Fruit fly (Drosophila melanogaster) whole organism, embryonic: ENCODE results near the gene sau.

ENCODE experiments used
- Asciz ChIP-seq: fragments of 200-800 bp; sonication (Bioruptor generic); optimal IDR thresholded peaks from 2 replicates; lab custom pipeline; 2017; ENCODE audit warnings: missing biosample characterization, mild to moderate bottlenecking, missing genetic modification characterization, missing genetic modification reagents
- CG10209 ChIP-seq: fragments of 200-800 bp; sonication (Bioruptor generic); optimal IDR thresholded peaks from 3 replicates; lab custom pipeline; 2017; ENCODE audit warnings: missing biosample characterization, mild to moderate bottlenecking, missing genetic modification characterization, missing genetic modification reagents
- CG1024 ChIP-seq: fragments of 200-800 bp; sonication (Bioruptor generic); IDR thresholded peaks from 2 replicates; pipeline ENCODE4 v1.3.6; 2022; ENCODE audit warnings: missing biosample characterization, missing genetic modification characterization
- CG10431 ChIP-seq: fragments of 200-800 bp; sonication (Bioruptor generic); optimal IDR thresholded peaks from 3 replicates; lab custom pipeline; 2018; ENCODE audit warnings: missing biosample characterization, mild to moderate bottlenecking, missing genetic modification characterization
- CG10565 ChIP-seq: fragments of 200-800 bp; sonication (Bioruptor generic); optimal IDR thresholded peaks from 3 replicates; lab custom pipeline; 2016; ENCODE audit warnings: missing biosample characterization, mild to moderate bottlenecking, missing genetic modification characterization
- CG11695 ChIP-seq: fragments of 200-800 bp; sonication (Bioruptor generic); IDR thresholded peaks from 3 replicates; pipeline ENCODE4 v1.3.6; 2022; ENCODE audit warnings: missing biosample characterization, missing genetic modification characterization
- CG11696 ChIP-seq: fragments of 200-800 bp; sonication (Bioruptor generic); IDR thresholded peaks from 2 replicates; pipeline ENCODE4 v1.3.6; 2022; ENCODE audit warnings: missing biosample characterization, missing genetic modification characterization
- CG12071 ChIP-seq: fragments of 200-800 bp; sonication (Bioruptor generic); optimal IDR thresholded peaks from 3 replicates; lab custom pipeline; 2018; ENCODE audit warnings: missing biosample characterization, mild to moderate bottlenecking, missing genetic modification characterization
- CG14441 ChIP-seq: fragments of 200-800 bp; sonication (Bioruptor generic); IDR thresholded peaks from 2 replicates; pipeline ENCODE4 v1.3.6; 2022; ENCODE audit warnings: missing biosample characterization, missing genetic modification characterization
- CG14710 ChIP-seq: fragments of 200-800 bp; sonication (Bioruptor generic); optimal IDR thresholded peaks from 3 replicates; lab custom pipeline; 2019; ENCODE audit warnings: missing biosample characterization, mild to moderate bottlenecking, missing genetic modification characterization, moderate library complexity
- CG18599 ChIP-seq: fragments of 200-800 bp; sonication (Bioruptor generic); optimal IDR thresholded peaks from 3 replicates; lab custom pipeline; 2017; ENCODE audit warnings: missing biosample characterization, missing genetic modification characterization, mild to moderate bottlenecking, moderate library complexity, missing genetic modification reagents
- CG3838 ChIP-seq: fragments of 200-800 bp; sonication (Bioruptor generic); optimal IDR thresholded peaks from 3 replicates; lab custom pipeline; 2016; ENCODE audit warnings: missing biosample characterization, missing genetic modification characterization
- CG3847 ChIP-seq: fragments of 200-800 bp; sonication (Bioruptor generic); IDR thresholded peaks from 2 replicates; pipeline ENCODE4 v1.3.6; 2022; ENCODE audit warnings: missing biosample characterization, missing genetic modification characterization
- CG3995 ChIP-seq: fragments of 200-800 bp; sonication (Bioruptor generic); optimal IDR thresholded peaks from 3 replicates; lab custom pipeline; 2016; ENCODE audit warnings: missing biosample characterization, missing genetic modification characterization
- CG4328 ChIP-seq: fragments of 200-800 bp; sonication (Bioruptor generic); optimal IDR thresholded peaks from 3 replicates; lab custom pipeline; 2017; ENCODE audit warnings: missing biosample characterization, missing genetic modification reagents, missing genetic modification characterization
- CG4617 ChIP-seq: fragments of 200-800 bp; sonication (Bioruptor generic); optimal IDR thresholded peaks from 3 replicates; lab custom pipeline; 2016; ENCODE audit warnings: missing biosample characterization, missing genetic modification characterization, borderline replicate concordance
- CG5953 ChIP-seq: fragments of 200-800 bp; sonication (Bioruptor generic); IDR thresholded peaks from 2 replicates; pipeline ENCODE4 v1.3.6; 2022; ENCODE audit warnings: missing biosample characterization, missing genetic modification characterization
- CG7928 ChIP-seq: fragments of 200-800 bp; sonication (Bioruptor generic); optimal IDR thresholded peaks from 2 replicates; lab custom pipeline; 2017; ENCODE audit warnings: missing biosample characterization, mild to moderate bottlenecking, missing genetic modification characterization
- CG8765 ChIP-seq: fragments of 200-800 bp; sonication (Bioruptor generic); IDR thresholded peaks from 2 replicates; pipeline ENCODE4 v1.3.6; 2022; ENCODE audit warnings: missing biosample characterization, missing genetic modification characterization
- CG9876 ChIP-seq: fragments of 200-800 bp; sonication (Bioruptor generic); optimal IDR thresholded peaks from 2 replicates; lab custom pipeline; 2016; ENCODE audit warnings: missing biosample characterization, missing genetic modification characterization
- CHES-1-like ChIP-seq: fragments of 200-800 bp; sonication (Bioruptor generic); optimal IDR thresholded peaks from 2 replicates; lab custom pipeline; 2016; ENCODE audit warnings: missing biosample characterization, missing genetic modification characterization
- CTCF ChIP-seq: fragments of 200-800 bp; sonication (Bioruptor generic); optimal IDR thresholded peaks from 2 replicates; lab custom pipeline; 2017; ENCODE audit warnings: missing biosample characterization, mild to moderate bottlenecking, missing genetic modification characterization, moderate library complexity
- Camta ChIP-seq: fragments of 200-800 bp; sonication (Bioruptor generic); optimal IDR thresholded peaks from 2 replicates; lab custom pipeline; 2016; ENCODE audit warnings: missing biosample characterization, missing genetic modification characterization
- Dad ChIP-seq: fragments of 200-800 bp; sonication (Bioruptor generic); optimal IDR thresholded peaks from 3 replicates; lab custom pipeline; 2016; ENCODE audit warnings: missing biosample characterization, missing genetic modification characterization
- Dip2 ChIP-seq: fragments of 200-800 bp; sonication (Bioruptor generic); IDR thresholded peaks from 2 replicates; pipeline ENCODE4 v1.3.6; 2022; ENCODE audit warnings: missing biosample characterization, missing genetic modification characterization
- Ets65A ChIP-seq: fragments of 200-800 bp; sonication (Bioruptor generic); peaks from one replicate; lab custom pipeline; 2016; ENCODE audit warnings: missing biosample characterization, missing genetic modification characterization
- Hmx ChIP-seq: fragments of 200-800 bp; sonication (Bioruptor generic); optimal IDR thresholded peaks from 2 replicates; lab custom pipeline; 2016; ENCODE audit warnings: missing biosample characterization, missing genetic modification characterization
- Mad ChIP-seq: fragments of 200-800 bp; sonication (Bioruptor generic); optimal IDR thresholded peaks from 2 replicates; lab custom pipeline; 2016; ENCODE audit warnings: missing biosample characterization, missing genetic modification characterization
- Spps ChIP-seq: fragments of 200-800 bp; sonication (Bioruptor generic); optimal IDR thresholded peaks from 2 replicates; lab custom pipeline; 2018; ENCODE audit warnings: missing biosample characterization, mild to moderate bottlenecking, missing genetic modification characterization
- Sry-β ChIP-seq: fragments of 200-800 bp; sonication (Bioruptor generic); optimal IDR thresholded peaks from 2 replicates; lab custom pipeline; 2018; ENCODE audit warnings: missing biosample characterization, mild to moderate bottlenecking, missing genetic modification characterization, moderate library complexity
- Ssrp ChIP-seq: fragments of 200-800 bp; sonication (Bioruptor generic); optimal IDR thresholded peaks from 2 replicates; lab custom pipeline; 2018; ENCODE audit warnings: missing biosample characterization, mild to moderate bottlenecking, missing genetic modification characterization, moderate library complexity
- Stat92E ChIP-seq, 3 experiments: fragments of >200 bp in 2 of 3; fragments of 200-800 bp in 1 of 3; sonication (Bioruptor generic) in 1 of 3; optimal IDR thresholded peaks; 2 replicates each; lab custom pipeline; 2017 to 2019; ENCODE audit warnings: missing biosample characterization in 3 of 3, missing genetic modification characterization in 3 of 3, mild to moderate bottlenecking in 1 of 3, moderate library complexity in 1 of 3
- bigmax ChIP-seq: fragments of 200-800 bp; sonication (Bioruptor generic); optimal IDR thresholded peaks from 2 replicates; lab custom pipeline; 2018; ENCODE audit warnings: missing biosample characterization, mild to moderate bottlenecking, missing genetic modification characterization
- caup ChIP-seq: fragments of 200-800 bp; sonication (Bioruptor generic); optimal IDR thresholded peaks from 3 replicates; lab custom pipeline; 2017; ENCODE audit warnings: missing biosample characterization, mild to moderate bottlenecking, missing genetic modification characterization, moderate library complexity; ENCODE audit not compliant: severe bottlenecking
- ci ChIP-seq: fragments of 200-800 bp; sonication (Bioruptor generic); IDR thresholded peaks from 3 replicates; pipeline ENCODE4 v1.3.6; 2022; ENCODE audit warnings: missing biosample characterization, missing genetic modification characterization
- dimm ChIP-seq: fragments of 200-800 bp; sonication (Bioruptor generic); IDR thresholded peaks from 2 replicates; pipeline ENCODE4 v1.3.6; 2022; ENCODE audit warnings: missing biosample characterization, missing genetic modification characterization
- fu2 ChIP-seq: fragments of 200-800 bp; sonication (Bioruptor generic); optimal IDR thresholded peaks from 2 replicates; lab custom pipeline; 2016; ENCODE audit warnings: missing biosample characterization, missing genetic modification characterization
- hb ChIP-seq: fragments of 200-800 bp; sonication (Bioruptor generic); IDR thresholded peaks from 3 replicates; pipeline ENCODE4 v1.3.6; 2022; ENCODE audit warnings: missing biosample characterization, missing genetic modification characterization; ENCODE audit not compliant: partially characterized antibody
- kni ChIP-seq: fragments of 200-800 bp; sonication (Bioruptor generic); optimal IDR thresholded peaks from 3 replicates; lab custom pipeline; 2017; ENCODE audit warnings: mild to moderate bottlenecking, missing biosample characterization, missing genetic modification reagents, missing genetic modification characterization
- luna ChIP-seq: fragments of 200-800 bp; sonication (Bioruptor generic); optimal IDR thresholded peaks from 2 replicates; lab custom pipeline; 2016; ENCODE audit warnings: missing biosample characterization, missing genetic modification characterization
- nmo ChIP-seq: fragments of 200-800 bp; sonication (Bioruptor generic); optimal IDR thresholded peaks from 2 replicates; lab custom pipeline; 2018; ENCODE audit warnings: missing biosample characterization, mild to moderate bottlenecking, missing genetic modification characterization, moderate library complexity
- pan ChIP-seq, 4 experiments: fragments of >200 bp in 3 of 4; fragments of 200-800 bp in 1 of 4; sonication (Bioruptor generic) in 1 of 4; optimal IDR thresholded peaks in 3 of 4; IDR thresholded peaks in 1 of 4; 2 replicates each; pipeline versions ENCODE4 v1.3.6 to Lab custom; 2017 to 2022; ENCODE audit warnings: missing biosample characterization in 2 of 4, missing genetic modification characterization in 2 of 4, mixed read lengths in 1 of 4
- slp2 ChIP-seq: fragments of 200-800 bp; sonication (Bioruptor generic); optimal IDR thresholded peaks from 2 replicates; lab custom pipeline; 2016; ENCODE audit warnings: missing biosample characterization, missing genetic modification characterization
- so ChIP-seq: fragments of 200-800 bp; sonication (Bioruptor generic); IDR thresholded peaks from 3 replicates; pipeline ENCODE4 v1.3.6; 2022; ENCODE audit warnings: missing biosample characterization, missing genetic modification characterization
- tin ChIP-seq: fragments of 200-800 bp; sonication (Bioruptor generic); optimal IDR thresholded peaks from 3 replicates; lab custom pipeline; 2016; ENCODE audit warnings: missing biosample characterization, missing genetic modification characterization
- vvl ChIP-seq: fragments of 200-800 bp; sonication (Bioruptor generic); IDR thresholded peaks from 2 replicates; pipeline ENCODE4 v1.3.6; 2022; ENCODE audit warnings: missing biosample characterization, missing genetic modification characterization

The sau gene

DNA sequence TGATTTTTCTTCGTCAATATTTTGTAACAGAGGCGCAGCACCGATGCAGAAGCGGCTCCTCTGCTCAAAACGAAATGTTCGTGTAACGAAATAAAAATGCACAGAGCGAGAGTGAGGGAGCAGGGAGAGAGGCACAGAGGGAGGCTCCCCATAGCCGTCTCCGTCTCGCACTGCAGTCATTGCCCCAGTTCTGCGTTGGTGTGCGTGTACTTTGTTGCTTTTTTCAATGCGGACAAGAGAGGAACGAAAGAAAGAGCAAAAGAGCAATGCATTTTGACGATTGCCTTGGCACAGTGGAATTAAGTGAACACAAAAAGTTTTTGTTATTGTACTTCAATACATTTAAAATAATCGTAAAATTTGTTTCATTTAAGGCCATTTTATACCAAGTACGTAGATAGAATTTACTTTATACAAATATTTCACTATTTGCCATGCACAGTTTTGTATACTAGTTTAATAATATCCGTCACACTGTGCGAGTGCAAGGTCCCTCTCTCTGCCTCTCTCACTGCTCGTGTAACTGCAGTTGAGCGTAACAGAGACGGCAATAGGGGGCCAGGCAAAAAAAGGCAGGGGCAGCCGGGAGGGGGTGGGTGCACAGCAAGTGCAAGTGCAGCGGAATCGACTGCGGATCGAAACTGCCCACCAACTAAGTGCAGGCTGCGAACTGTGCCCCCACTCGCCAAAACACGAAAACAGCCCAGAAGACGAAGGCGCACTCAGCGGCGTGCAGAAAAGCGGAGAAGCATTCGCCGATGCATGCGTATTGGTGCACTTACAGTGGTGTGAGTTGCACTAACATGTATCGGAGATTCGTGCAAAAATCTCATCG lies 23.9 kb upstream of the sau start (continued):
- TF ChIP-seq CTCF (GFP tag; lab: Kevin White, UChicago) (peak; percentile 78), pan (optimal IDR thresholded peaks at IDR 0.05; lab: Kevin White, UChicago) (no peak), pan (GFP tag; optimal IDR thresholded peaks at IDR 0.05 in 1 of 2, IDR thresholded peaks at IDR 0.05 in 1 of 2) (peak in 1 of 2 experiments; percentile 99), CG14710 (peak; percentile 99), ci (peak; percentile 100), CG9876 (GFP tag; lab: Kevin White, UChicago) (peak; percentile 87), Ssrp (peak; percentile 99), CG10431 (GFP tag; lab: Kevin White, UChicago) (peak; percentile 98), CG12071 (GFP tag; lab: Kevin White, UChicago) (peak; percentile 97), Ets65A (GFP tag; lab: Kevin White, UChicago) (peak; percentile 99), CG4328 (GFP tag; lab: Kevin White, UChicago) (peak; percentile 89), dimm (GFP tag; lab: Robert Waterston, UW) (peak; percentile 99)

DNA sequence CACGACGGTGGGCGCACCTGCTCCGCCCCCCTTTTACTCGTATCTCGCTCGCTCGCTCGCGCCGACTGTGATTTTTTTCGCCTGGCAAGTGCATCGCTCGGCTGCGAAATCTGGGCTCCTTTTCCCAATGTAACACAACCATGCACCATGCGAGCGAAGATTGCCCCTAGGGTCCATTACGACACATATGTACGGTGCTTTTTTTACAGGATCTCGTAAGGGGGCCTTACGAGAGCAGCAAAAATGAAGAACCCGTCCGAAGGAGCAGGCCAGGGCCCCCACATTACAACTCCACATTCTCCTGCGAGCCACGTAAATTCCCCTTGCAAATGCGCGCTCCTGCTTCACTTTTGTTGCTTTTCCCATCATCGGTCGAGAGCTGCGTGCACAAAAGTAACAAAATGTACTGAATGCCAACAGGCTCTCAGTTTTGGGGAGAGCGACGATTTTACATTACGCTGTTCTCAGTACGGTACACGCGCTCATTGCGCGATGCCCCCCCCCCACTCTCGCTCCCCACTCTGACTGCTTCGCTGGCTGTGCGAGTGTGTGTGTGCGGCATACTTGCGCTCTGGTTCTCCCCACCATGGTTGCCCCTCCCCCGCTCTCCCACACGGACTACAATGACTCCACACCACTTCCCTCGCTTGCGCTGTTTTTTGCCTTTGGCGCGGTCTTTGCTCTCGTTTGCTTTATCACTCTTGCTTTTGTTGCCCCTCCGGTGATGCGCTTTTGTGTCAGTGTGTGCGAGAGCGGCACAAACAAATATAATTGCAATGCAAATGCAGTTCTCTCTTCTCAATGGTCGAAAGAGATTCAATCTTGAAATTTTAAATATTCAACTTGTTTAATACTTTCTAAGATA lies 23.1 kb upstream of the sau start:
- TF ChIP-seq hb (GFP tag; lab: Robert Waterston, UW) (no peak), Dad (no peak), nmo (no peak), CG4617 (GFP tag; lab: Kevin White, UChicago) (no peak), caup (peak; percentile 21), CG3838 (no peak), Hmx (GFP tag; lab: Kevin White, UChicago) (no peak), CG1024 (GFP tag; lab: Robert Waterston, UW) (no peak), CG3995 (GFP tag; lab: Kevin White, UChicago) (no peak), CG11696 (GFP tag; lab: Robert Waterston, UW) (0 out of 2 replicates have a peak, but pooled peaks have one; percentile 23), CHES-1-like (GFP tag; lab: Kevin White, UChicago) (no peak), vvl (GFP tag; lab: Robert Waterston, UW) (peak; percentile 27; the same call in 1 of the 2 replicates), CG3847 (GFP tag; lab: Robert Waterston, UW) (no peak), Camta (no peak), kni (GFP tag; lab: Kevin White, UChicago) (peak; percentile 84), bigmax (GFP tag; lab: Kevin White, UChicago) (no peak), Asciz (no peak), luna (no peak), Mad (no peak), CG18599 (GFP tag; lab: Kevin White, UChicago) (peak; percentile 13), slp2 (GFP tag; lab: Kevin White, UChicago) (no peak), CG11695 (GFP tag; lab: Robert Waterston, UW) (no peak), Stat92E (GFP tag; optimal IDR thresholded peaks at IDR 0.05; lab: Kevin White, UChicago) (no peak), so (GFP tag; lab: Robert Waterston, UW) (no peak), CG5953 (GFP tag; lab: Robert Waterston, UW) (no peak), Spps (tag; lab: Kevin White, UChicago) (no peak), CG10209 (GFP tag; lab: Kevin White, UChicago) (no peak), CG8765 (GFP tag; lab: Robert Waterston, UW) (no peak), fu2 (GFP tag; lab: Kevin White, UChicago) (no peak), tin (GFP tag; lab: Kevin White, UChicago) (no peak), CG7928 (GFP tag; lab: Kevin White, UChicago) (no peak), Sry-β (no peak), CG10565 (GFP tag; lab: Kevin White, UChicago) (no peak), Dip2 (GFP tag; lab: Robert Waterston, UW) (no peak), CG14441 (GFP tag; lab: Robert Waterston, UW) (0 out of 2 replicates have a peak, but pooled peaks have one; percentile 15)
